Worm (Caenorhabditis elegans): ENCODE results near the gene K07E3.1.

DNA sequence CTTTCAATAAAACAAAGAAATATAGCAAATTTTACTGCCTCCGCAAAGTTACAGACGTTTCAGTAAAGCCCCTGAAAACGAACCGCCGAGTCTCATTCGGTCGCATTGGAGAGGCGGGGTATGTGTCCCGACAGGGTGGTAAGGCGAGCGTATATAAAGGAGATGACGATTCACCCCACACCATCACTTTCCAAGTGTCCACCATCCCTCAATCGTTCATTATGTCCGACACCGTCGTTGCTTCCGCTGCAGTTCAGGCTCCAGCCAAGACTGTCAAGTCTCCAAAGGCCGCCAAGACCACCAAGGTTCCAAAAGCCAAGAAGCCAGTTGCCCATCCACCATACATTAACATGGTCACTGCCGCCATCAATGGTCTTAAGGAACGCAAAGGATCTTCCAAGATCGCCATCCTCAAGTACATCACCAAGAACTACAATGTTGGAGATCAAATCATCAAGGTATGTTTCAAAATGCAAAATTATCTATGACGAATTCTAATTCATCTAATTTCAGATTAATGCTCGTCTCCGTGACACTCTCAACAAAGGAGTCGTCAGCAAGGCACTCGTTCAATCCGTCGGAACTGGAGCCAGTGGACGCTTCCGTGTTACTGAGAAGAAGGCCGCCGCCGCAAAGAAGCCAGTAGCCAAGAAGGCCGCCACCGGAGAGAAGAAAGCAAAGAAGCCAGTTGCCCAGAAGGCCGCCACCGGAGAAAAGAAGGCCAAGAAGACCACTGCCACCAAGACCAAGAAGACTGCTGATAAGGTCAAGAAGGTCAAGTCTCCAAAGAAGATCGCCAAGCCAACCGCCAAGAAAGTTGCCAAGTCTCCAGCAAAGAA is 49.0 kb downstream of the K07E3.1 start, which contains the start of gene hil-3:
- TF ChIP-seq dao-5 (tag; optimal IDR thresholded peaks at IDR 0.05) (no peak), W03F9.2 (tag; optimal IDR thresholded peaks at IDR 0.05) (no peak)
